Fruit fly (Drosophila melanogaster) ovary, adult (tissue): ENCODE measurements around the gene CG15172.
A peak's percentile ranks its signal among the peaks of the same experiment; 100 is the strongest.

Source experiments
- CG17801 ChIP-seq: fragments of 200-800 bp; optimal IDR thresholded peaks from 2 replicates; lab custom pipeline; 2019; ENCODE audit warnings: missing biosample characterization, mild to moderate bottlenecking, missing genetic modification characterization, moderate library complexity; ENCODE audit not compliant: partially characterized antibody

CG15172 gene

DNA sequence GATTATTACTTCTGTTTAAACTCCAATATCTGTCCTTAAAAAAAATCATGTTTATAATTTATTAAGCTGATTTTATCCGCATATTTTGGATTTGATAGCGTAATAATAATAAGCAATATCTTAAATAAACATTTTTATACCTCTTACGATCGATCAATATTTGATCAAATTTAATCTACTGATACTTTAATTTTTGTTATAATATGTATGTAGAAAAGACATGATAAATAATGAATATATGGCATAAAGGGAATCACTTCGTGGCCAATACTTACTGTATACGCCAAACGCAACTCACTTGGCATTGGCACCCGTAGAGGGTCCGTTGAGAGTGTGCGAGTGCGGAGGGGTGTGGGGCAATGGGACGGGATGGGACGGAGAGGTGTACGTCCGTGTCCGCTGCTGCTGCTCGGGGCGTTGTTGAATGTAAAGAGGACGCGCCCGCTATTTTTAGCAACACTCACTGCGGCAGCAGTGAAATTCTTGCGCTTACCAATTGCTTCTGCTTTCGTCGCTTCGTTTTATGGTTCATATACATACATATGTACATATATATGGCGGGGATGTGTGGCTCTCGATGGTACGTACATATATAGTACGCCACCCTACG lies 14.0 kb downstream of the CG15172 start:
- TF ChIP-seq CG17801 = no peak

DNA sequence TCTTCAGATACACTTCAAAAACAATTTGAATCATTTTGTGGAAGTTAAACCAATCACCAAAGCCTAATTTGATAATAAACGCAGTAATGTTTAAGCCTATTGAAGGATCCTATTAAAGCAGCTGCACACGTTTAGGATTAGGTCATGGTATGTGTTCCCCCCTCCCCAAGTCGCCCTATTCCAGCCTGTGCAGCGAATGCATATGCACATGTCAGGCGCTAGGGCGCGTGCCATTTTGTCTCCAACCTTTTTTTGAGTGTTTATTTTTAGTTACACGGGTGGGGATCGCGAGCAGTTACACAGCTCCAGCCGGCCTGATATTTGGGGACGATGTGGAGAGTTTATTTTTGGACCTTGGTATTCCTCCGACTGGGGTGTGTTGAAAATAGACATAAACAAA lies 14.8 kb downstream of the CG15172 start:
- no peak for TF ChIP-seq CG17801

DNA sequence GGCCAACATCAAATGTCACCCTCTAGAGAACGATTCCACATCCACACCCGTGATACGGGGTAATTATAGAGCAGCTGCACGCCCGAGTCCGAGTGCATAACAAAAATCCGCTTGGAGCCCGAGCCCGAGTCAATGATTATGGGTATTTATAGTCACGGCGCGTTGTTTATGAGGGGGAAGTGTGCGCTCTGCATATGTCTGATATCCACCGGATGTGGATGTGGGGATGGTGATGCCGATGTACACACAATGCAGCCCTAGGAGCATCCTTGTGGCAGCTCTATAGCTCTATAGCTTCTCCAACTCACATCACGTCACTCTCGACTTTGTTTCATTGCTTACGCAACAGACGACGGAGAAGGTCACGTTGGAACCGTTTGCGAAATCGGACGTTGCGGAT lies 15.2 kb downstream of the CG15172 start:
- TF ChIP-seq CG17801 = no peak

DNA sequence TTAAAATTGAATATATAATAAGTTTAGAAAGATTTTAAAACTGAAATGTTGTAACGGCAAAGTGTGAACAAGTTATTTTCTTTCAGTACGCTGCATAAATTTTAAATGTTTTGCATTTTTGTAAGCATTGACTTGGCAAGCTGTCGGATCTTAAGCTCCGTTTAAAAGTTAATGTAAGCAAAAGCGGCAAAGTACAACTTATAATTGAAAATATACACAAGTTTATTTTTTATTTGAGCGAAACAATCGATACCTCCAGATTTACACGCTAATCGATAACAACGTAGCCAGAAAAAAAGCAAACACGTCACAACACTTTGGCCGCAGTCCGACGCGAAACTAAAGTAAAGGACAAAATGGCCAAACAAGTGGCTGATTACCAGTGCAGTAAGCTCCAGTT lies 19.4 kb downstream of the CG15172 start, which contains the start of gene Catsup:
Gene Catsup (plus strand): TSS at position 273 of the 400 bp plus-strand sequence.
- peak; percentile 2 for TF ChIP-seq CG17801

DNA sequence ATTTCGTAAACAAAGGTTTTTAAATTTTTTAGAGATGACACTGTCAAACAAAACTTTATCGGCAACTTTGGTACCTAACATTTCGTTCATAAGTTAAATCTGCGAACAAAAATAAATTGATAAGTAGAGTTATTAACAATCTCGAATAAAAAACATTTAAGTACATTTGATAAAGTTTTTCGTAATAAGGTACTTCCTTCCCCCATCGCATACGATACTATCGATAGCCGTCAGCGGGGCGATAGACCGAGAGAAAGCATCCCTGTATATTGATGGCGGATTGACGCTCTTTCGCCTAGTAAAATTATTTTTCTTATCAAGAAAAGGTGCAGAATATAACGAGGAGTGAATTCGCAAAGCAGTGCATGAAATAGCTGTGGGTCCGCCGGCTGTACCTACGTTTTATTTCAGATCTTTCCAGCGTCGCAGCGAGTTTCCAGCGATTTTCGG lies 22.9 kb downstream of the CG15172 start, which contains the start of the genes Ttc19 and Acn:
Gene Ttc19 (minus strand): TSS at position 38 of the 450 bp plus-strand sequence.
Gene Acn (plus strand): TSS at position 245 of the 450 bp plus-strand sequence.
- peak; percentile 83 for TF ChIP-seq CG17801

DNA sequence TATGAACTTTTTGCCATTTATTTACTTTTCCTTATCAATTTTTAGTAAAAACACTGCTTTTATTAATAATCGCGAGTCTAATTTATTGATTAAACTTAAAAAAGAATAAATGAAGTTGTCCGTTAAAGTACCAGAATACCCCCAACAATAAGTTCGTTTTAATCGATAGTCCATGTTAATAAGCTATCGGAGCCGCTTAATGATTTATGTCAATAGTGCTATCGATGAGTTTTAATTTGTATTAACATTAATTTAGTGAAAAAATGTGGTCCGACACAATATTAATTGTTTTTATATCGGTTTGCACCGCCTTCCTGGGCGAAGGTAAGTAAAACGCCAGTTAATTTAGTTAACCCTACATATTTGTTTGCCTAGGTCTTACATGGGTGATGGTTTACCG lies 26.7 kb downstream of the CG15172 start, which contains the start of gene CG10470:
Gene CG10470 (plus strand): TSS at position 165 of the 400 bp plus-strand sequence.
- TF ChIP-seq CG17801 = peak; percentile 26

DNA sequence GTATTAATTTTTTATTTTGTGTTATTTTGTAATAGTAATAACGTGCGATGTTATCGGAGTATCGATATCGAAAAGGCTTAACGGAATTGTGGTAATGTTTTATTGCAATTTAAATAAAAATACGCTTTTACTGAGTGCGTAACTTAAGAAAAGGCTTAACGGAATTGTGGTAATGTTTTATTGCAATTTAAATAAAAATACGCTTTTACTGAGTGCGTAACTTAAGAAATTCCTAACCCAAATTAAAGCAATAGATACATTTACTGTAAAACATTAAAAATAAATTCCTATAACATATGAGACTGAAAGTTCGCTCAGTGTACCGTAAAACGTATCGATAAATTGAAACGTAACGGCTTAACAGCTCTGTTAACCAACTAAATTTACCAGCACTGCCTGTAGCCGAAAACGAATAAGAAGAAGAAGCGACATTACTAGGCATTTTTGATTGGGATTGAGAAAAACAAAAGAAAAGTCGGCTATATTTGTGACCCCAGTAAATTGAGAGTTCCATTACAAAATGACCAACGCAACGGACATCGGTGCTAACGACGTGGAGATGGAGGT lies 29.4 kb downstream of the CG15172 start, which contains the start of gene Rpn3:
Gene Rpn3 (plus strand): TSS at position 257 of the 567 bp plus-strand sequence.
- peak; percentile 84 for TF ChIP-seq CG17801

DNA sequence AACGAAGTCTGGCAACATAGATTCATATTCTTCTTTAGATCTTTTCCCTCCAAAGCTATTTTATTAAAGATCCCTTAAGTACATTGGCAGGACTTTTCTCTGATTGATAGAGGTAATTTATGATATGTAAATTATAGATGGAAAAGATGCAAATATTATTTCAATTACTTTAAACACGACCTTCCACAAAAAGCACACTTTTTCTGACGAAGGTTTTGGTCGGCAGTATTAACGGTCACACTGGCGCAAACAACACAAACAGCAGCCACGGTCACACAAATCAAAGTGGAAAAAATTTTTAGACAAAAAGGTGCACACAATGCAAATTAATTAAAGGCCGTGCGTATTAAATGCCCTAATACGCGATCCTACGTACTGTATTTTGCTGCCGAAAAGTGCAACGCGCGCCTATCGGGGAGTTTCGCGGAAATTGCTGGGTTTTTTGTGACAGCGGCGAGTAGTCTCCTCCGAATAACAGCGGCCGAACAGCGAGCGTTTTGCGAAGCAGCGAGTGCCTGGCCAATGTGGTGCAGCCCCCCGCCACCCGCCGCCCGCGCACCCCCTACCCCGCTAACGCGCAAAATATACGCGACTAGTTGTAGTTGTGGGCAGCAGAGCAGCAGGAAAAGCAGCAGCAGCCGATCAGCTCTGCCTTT lies 31.8 kb downstream of the CG15172 start, which contains the start of gene CG10492:
Gene CG10492 (plus strand): TSS at position 219 of the 656 bp plus-strand sequence.
- TF ChIP-seq CG17801 = no peak

DNA sequence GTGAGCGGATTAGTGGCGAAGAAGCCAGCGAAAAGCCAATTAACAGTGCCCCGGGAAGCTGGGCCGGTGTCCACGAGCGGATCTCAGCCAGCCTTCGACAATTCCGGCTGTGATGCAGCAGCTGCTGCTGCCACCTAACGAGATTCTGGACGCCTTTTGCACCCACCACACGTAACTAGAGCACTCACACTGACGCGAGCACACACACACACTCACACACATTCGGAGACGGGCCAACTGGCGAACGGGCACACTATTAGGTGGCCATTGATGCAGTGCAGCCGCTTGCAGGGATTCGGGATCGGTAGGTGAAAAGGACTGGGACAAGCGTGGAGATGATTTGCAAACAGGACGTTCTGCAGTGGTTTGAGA lies 32.3 kb downstream of the CG15172 start:
- no peak for TF ChIP-seq CG17801

DNA sequence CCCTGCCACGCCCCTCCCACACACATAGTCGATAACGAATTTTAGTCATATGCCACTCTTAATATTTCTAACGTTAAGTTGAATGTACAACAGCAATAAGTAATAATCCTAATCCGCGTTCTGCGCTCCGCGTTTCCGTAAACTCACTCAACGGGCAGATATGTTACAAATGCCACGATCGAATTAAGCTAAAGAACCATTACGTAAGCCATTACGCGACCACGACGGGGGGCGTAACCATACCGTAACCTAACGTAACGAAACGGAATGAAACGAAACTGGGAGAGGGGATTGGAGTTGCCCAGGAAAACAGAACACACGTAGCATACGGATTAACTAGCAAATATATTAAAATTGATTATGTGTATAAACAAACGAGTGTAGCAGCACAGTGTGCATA lies 35.6 kb downstream of the CG15172 start:
- TF ChIP-seq CG17801 = no peak

DNA sequence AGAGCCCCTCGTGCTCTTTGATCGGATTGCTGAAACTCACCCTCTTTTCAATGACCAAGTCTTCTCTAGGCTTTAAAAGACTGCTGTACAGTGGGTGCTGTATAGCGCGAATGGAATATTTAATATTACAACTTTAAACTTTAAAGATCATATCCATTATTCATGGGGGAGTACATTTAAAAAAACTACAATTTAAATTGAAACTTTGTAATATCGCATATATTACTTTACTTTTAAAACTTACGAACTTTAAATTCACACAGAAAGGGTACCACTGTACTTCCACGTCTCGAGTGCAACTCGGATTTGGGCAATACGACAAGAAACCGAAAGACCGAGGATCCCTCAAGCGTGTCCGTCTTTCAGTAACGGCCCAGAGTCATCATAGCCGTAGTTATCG lies 36.7 kb downstream of the CG15172 start, which contains the start of gene Phlpp:
Gene Phlpp (plus strand): TSS at position 214 of the 400 bp plus-strand sequence.
- TF ChIP-seq CG17801 = no peak

DNA sequence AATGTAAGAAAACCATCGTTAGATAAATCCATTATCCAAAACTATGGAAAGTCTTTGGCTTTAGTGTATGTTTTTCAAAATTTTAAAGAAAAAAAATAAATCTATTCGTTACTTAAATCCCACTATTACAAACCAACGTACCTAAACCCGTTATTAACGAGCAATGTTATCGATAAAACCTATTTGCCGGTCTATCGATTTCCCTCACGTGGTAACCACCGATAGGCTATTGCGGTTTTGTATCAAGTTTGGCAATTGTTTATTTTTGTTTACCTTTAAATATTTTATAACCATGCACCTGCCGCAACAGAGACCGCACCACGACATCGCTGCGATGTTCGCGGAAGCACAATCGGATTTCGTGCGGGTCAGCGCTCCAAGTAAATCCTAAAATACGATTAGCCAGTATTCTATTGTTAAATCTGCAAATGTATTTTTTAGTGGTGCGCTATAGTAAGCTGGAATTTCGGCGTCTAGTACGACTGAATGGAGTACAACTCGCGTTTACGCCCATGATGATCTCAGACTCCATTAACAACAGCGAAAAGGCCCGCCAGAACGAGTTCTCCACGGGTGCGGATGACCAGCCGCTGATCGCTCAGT lies 41.0 kb downstream of the CG15172 start, which contains the start of gene Dus4:
Gene Dus4 (plus strand): TSS at position 206 of the 603 bp plus-strand sequence.
- TF ChIP-seq CG17801 = no peak

DNA sequence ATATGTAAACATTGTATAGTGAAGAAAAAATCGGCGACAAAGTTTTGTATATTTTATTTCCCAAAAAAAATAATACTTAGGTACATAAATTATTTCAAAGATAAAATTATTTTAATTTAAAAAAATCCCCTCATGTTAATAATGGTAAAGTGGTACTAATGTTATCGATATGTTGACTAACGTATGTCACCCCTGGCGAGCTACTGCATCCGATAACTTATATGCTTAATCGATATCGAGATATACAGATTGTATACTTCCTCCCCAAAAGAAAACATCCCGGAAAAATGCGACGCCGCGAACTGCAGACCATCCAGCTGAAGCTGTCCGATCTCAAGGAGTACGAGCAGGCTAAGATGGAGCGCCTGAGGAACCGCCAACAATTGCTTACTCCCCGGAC lies 42.5 kb downstream of the CG15172 start, which contains the start of gene CG17343:
Gene CG17343 (plus strand): TSS at position 224 of the 400 bp plus-strand sequence.
- peak; percentile 13 for TF ChIP-seq CG17801

DNA sequence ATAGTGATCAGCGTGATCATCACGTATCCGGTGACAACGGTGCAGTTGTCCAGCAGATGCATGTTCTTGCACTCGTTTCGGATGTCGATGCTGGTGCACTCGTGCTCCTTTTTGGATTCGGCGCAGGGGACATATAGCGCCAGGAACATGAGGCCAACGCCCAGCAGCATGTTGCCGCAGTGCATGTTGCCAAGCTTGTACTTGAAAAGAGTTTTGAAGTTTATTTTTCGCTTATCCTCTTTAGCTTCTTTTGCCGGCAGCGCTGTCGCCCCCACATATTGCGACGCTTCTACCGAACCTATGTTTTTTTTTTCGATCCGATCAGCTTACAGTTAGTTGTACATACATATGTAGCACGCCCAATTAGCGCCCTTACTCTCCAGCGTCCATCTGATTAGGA lies 46.2 kb downstream of the CG15172 start:
- no peak for TF ChIP-seq CG17801

DNA sequence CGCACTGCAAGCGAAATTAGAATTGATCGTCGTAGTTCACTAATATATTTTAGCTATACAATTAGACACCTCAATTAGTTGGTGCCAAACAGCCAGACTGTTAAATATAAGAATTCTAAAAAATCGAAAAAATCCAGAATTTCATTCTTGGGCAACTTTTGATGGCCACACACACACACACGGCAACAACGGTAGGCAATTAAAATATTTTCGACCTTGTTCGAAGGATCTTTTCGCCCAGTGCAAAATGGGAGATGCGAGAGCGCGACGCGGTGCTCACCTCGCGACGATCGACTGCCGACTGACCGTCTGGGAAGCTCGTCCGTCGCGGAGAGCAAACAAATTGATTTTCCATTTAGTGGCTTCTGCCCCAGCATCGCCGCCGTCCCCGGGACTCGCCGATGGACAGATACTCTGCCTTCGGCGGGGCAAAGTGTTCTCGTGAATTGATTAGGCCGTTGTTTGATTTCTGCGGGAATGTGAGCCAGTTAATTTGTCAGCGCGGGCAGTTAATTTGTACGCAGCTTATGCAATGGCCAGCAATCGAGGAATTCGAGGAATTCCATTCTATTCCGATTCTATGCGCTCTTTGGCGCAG lies 47.4 kb downstream of the CG15172 start, which contains the start of gene CG10702:
Gene CG10702 (minus strand): TSS at position 304 of the 598 bp plus-strand sequence.
- TF ChIP-seq CG17801 = no peak

DNA sequence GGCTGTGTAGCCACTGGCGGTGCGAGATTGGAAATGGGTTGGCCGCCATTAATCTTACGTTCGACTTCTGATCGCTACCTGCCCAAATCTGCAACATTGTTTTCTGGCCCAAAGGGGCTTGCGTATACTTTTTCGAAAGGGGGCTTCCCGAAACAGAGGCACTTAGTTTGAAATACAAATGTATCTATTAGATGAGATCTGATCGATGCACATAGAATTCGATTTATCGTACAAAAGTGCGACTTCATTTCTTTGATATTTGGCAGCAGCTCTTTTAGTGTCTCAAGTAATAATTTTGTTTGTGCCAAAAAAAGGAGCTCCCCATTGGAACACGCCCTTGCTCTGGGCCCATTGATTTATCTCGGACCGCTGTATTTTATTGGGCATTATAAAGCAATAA lies 49.5 kb downstream of the CG15172 start:
- no peak for TF ChIP-seq CG17801
